Worm (Caenorhabditis elegans) whole organism, mixed stage, embryonic: ENCODE data around the gene prx-12.

Experiments used
- M03D4.4 ChIP-seq: sonication (generic microtip); optimal IDR thresholded peaks from 2 replicates; lab custom pipeline; 2017; ENCODE audit warnings: mild to moderate bottlenecking, missing genetic modification characterization, missing compliant biosample characterization
- elt-1 ChIP-seq: sonication (generic microtip); optimal IDR thresholded peaks from 2 replicates; lab custom pipeline; 2017; ENCODE audit warnings: missing genetic modification characterization, mild to moderate bottlenecking, missing compliant biosample characterization, antibody characterized with exemption, moderate library complexity, borderline replicate concordance; ENCODE audit not compliant: insufficient read depth
- lin-32 ChIP-seq: fragments of 200-800 bp; sonication (Bioruptor generic); optimal IDR thresholded peaks from 2 replicates; lab custom pipeline; 2018; ENCODE audit warnings: mild to moderate bottlenecking, missing genetic modification characterization, missing compliant biosample characterization
- lsy-2 ChIP-seq: fragments of 150-350 bp; optimal IDR thresholded peaks from 2 replicates; lab custom pipeline; 2014; ENCODE audit warnings: missing biosample characterization, missing genetic modification characterization
- nhr-12 ChIP-seq: fragments of 150-350 bp; optimal IDR thresholded peaks from 2 replicates; lab custom pipeline; 2014; ENCODE audit warnings: missing biosample characterization, missing genetic modification characterization
- nhr-237 ChIP-seq: fragments of 150-350 bp; optimal IDR thresholded peaks from 2 replicates; lab custom pipeline; 2014; ENCODE audit warnings: missing biosample characterization, missing genetic modification characterization
- nhr-28 ChIP-seq: fragments of 150-350 bp; optimal IDR thresholded peaks from 2 replicates; lab custom pipeline; 2014; ENCODE audit warnings: missing biosample characterization, missing genetic modification characterization
- unc-120 ChIP-seq: sonication (generic microtip); optimal IDR thresholded peaks from 2 replicates; lab custom pipeline; 2017; ENCODE audit warnings: missing genetic modification characterization, missing compliant biosample characterization; ENCODE audit not compliant: poor library complexity, severe bottlenecking
- unc-39 ChIP-seq: fragments of 150-350 bp; optimal IDR thresholded peaks from 2 replicates; lab custom pipeline; 2014; ENCODE audit warnings: missing biosample characterization, missing genetic modification characterization
- ztf-11 ChIP-seq: fragments of 150-350 bp; optimal IDR thresholded peaks from 2 replicates; lab custom pipeline; 2014; ENCODE audit warnings: missing biosample characterization, missing genetic modification characterization

DNA sequence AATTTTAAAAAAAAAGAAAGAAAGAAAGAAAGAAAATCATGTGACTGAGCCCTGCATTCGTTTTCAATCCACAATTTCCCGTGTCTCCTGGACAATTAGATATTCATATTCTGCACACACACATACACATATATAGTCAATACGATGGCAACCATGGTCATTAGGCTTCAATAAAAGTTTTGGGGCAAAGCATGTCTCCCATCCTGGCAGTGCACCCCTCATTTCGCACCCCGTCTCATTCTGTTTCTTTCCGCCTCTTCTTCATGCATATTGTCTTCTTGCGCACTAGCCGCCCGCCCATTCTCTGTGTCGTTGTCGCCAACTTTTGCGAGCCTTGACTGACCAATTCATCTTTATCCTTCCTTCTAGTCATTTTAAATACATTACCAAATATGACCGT lies 25.5 kb upstream of the prx-12 start:
- TF ChIP-seq unc-39 = no peak
- TF ChIP-seq M03D4.4 = no peak
- no peak for TF ChIP-seq unc-120 (tag; lab: Kevin White, UChicago)
- no peak for TF ChIP-seq lsy-2 (tag; lab: Kevin White, UChicago)
- no peak for TF ChIP-seq nhr-28
- no peak for TF ChIP-seq ztf-11
- TF ChIP-seq elt-1 = no peak
- TF ChIP-seq lin-32 = no peak
- no peak for TF ChIP-seq nhr-237 (tag; lab: Kevin White, UChicago)
- no peak for TF ChIP-seq nhr-12 (tag; lab: Kevin White, UChicago)
